Worm (Caenorhabditis elegans): Measurements from ENCODE around the gene fkh-3.

DNA sequence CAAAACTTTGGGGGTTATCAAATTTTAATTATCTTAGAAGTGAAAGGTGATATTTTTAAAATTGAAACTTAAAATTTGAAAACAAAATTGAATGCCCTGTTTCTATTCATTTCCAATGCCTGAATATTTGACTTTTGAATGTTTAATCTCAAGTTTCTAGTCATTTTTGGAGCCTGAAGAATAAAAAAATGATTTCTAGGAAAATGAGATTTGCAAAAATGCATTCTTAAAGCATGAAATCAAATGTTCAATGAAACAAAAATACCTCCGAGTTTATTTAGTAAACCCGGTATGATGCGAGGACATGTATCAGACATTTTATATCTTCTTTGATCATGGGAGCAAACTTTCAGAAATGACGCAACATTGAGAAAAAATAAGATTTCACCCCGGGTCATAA lies 44.2 kb downstream of the fkh-3 start:
- TF ChIP-seq F13H6.1 (tag; optimal IDR thresholded peaks at IDR 0.05) (no peak), ceh-24 (tag; optimal IDR thresholded peaks at IDR 0.05) (no peak), ama-1 (optimal IDR thresholded peaks at IDR 0.05) (no peak), unc-86 (tag; optimal IDR thresholded peaks at IDR 0.05) (no peak), ceh-9 (tag; optimal IDR thresholded peaks at IDR 0.05) (no peak), ceh-19 (GFP tag; optimal IDR thresholded peaks at IDR 0.05) (no peak), unc-42 (tag; optimal IDR thresholded peaks at IDR 0.05) (no peak), sox-4 (tag; optimal IDR thresholded peaks at IDR 0.05) (no peak), nhr-11 (tag; optimal IDR thresholded peaks at IDR 0.05) (no peak), ceh-31 (tag; optimal IDR thresholded peaks at IDR 0.05) (no peak), pha-4 (tag; optimal IDR thresholded peaks at IDR 0.05) (no peak)
